Worm (Caenorhabditis elegans) whole organism, L4 larva: ENCODE measurements around the gene wrt-5.

Source experiments
- F44E2.7 ChIP-seq: fragments of 200-800 bp; sonication (Bioruptor generic); IDR thresholded peaks from 2 replicates; pipeline ENCODE4 v2.1.2; 2022; ENCODE audit warnings: missing genetic modification characterization, missing compliant biosample characterization
- daf-12 ChIP-seq: fragments of 150-350 bp; optimal IDR thresholded peaks from 2 replicates; lab custom pipeline; 2014; ENCODE audit warnings: missing biosample characterization, missing genetic modification reagents, missing genetic modification characterization
- mdl-1 ChIP-seq, 2 experiments: fragments of 150-350 bp in 1 of 2; sonication (generic microtip) in 1 of 2; optimal IDR thresholded peaks; 2 replicates each; lab custom pipeline; 2014 to 2017; ENCODE audit warnings: missing biosample characterization in 2 of 2, missing genetic modification characterization in 2 of 2
- unc-130 ChIP-seq: sonication (generic microtip); optimal IDR thresholded peaks from 2 replicates; lab custom pipeline; 2016; ENCODE audit warnings: missing genetic modification reagents, missing genetic modification characterization, missing compliant biosample characterization
- zip-11 ChIP-seq: fragments of 200-800 bp; sonication (Bioruptor generic); IDR thresholded peaks from 2 replicates; pipeline ENCODE4 v1.3.6; 2022; ENCODE audit warnings: missing genetic modification characterization, missing compliant biosample characterization

ce11 chrIV:4021847-4022780 is 29.3 kb downstream of the wrt-5 start:
- TF ChIP-seq F44E2.7 (no peak), zip-11 (GFP tag; lab: Robert Waterston, UW) (no peak), mdl-1 (tag; optimal IDR thresholded peaks at IDR 0.05; lab: Kevin White, UChicago) (peak; percentile 1 to 34), unc-130 (GFP tag; lab: Kevin White, UChicago) (no peak), daf-12 (tag; lab: Kevin White, UChicago) (no peak)
